In the genomic region with DNA sequence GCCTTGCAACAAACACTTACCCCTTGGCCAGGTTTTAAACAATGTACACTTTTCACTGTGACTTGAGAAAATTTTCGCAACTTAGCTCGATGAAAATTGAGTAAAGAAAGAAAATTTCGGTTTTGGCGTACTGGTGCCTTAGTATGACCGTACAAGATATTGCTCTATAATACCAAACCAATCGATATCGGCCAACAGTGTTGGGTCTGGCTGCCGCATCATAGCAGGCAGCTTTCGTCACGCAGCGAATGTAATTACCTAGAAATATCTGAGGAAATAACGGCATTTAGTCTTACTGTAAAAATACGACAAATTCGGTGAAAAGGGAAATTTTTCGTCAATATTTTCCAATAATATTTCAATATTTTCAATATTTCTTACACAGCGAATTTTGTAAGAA, we compare ENCODE assay signal across 1 fruit fly cellular context.
TF ChIP-seq lines count a peak whose summit lies in the region.

A gene (minus strand): TSS at position 174 of the 400 bp plus-strand sequence.

TF ChIP-seq in whole organism, embryonic, 481 proteins besides CTCF, POLR2A, EP300 and RAD21 (continued from another document and continues in another):
- TF ChIP-seq ttk (GFP tag; IDR thresholded peaks at IDR 0.05; lab: Robert Waterston, UW) = no peak
- TF ChIP-seq Abd-B (GFP tag; optimal IDR thresholded peaks at IDR 0.05; lab: Kevin White, UChicago) = peak; percentile 89
- 0 out of 2 replicates have a peak, but pooled peaks have one; percentile 33 for TF ChIP-seq Atf6 (GFP tag; IDR thresholded peaks at IDR 0.05; lab: Robert Waterston, UW)
- no peak for TF ChIP-seq Hmr (GFP tag; optimal IDR thresholded peaks at IDR 0.05; lab: Kevin White, UChicago)
- peak; percentile 76 for TF ChIP-seq MESR4 (GFP tag; optimal IDR thresholded peaks at IDR 0.05; lab: Kevin White, UChicago)
- no peak for TF ChIP-seq ash1 (GFP tag; optimal IDR thresholded peaks at IDR 0.05; lab: Kevin White, UChicago)
- TF ChIP-seq tup (GFP tag; optimal IDR thresholded peaks at IDR 0.05; lab: Kevin White, UChicago) = no peak
- TF ChIP-seq danr (GFP tag; IDR thresholded peaks at IDR 0.05; lab: Robert Waterston, UW) = no peak
- TF ChIP-seq CG6683 (GFP tag; optimal IDR thresholded peaks at IDR 0.05; lab: Kevin White, UChicago) = no peak
- no peak for TF ChIP-seq caup (GFP tag; optimal IDR thresholded peaks at IDR 0.05; lab: Kevin White, UChicago; ENCODE audit: severe bottlenecking)
- TF ChIP-seq CG9215 (GFP tag; IDR thresholded peaks at IDR 0.05; lab: Robert Waterston, UW) = no peak
- peak; percentile 54; the same call in 2 of the 3 replicates for TF ChIP-seq knrl (GFP tag; IDR thresholded peaks at IDR 0.05; lab: Robert Waterston, UW; ENCODE audit: partially characterized antibody)
- TF ChIP-seq CG42726 (GFP tag; IDR thresholded peaks at IDR 0.05; lab: Robert Waterston, UW; ENCODE audit: partially characterized antibody) = peak; percentile 63; the same call in 1 of the 2 replicates
- TF ChIP-seq CG2712 (tag; optimal IDR thresholded peaks at IDR 0.05; lab: Kevin White, UChicago) = peak; percentile 41
- no peak for TF ChIP-seq CG15479 (GFP tag; optimal IDR thresholded peaks at IDR 0.05; lab: Kevin White, UChicago)
- peak; percentile 59; the same call in 2 of the 3 replicates for TF ChIP-seq row (GFP tag; IDR thresholded peaks at IDR 0.05; lab: Robert Waterston, UW)
- peak; percentile 71 for TF ChIP-seq sens (GFP tag; lab: Kevin White, UChicago)
- TF ChIP-seq CG17802 (tag; optimal IDR thresholded peaks at IDR 0.05; lab: Kevin White, UChicago) = no peak
- TF ChIP-seq CG6175 (GFP tag; IDR thresholded peaks at IDR 0.05; lab: Robert Waterston, UW) = no peak
- no peak for TF ChIP-seq eve (GFP tag; optimal IDR thresholded peaks at IDR 0.05; lab: Kevin White, UChicago)
- TF ChIP-seq kay (GFP tag; optimal IDR thresholded peaks at IDR 0.05; lab: Kevin White, UChicago) = no peak
- TF ChIP-seq wdn (GFP tag; IDR thresholded peaks at IDR 0.05; lab: Robert Waterston, UW) = no peak
- peak; percentile 43 for TF ChIP-seq ewg (GFP tag; optimal IDR thresholded peaks at IDR 0.05; lab: Kevin White, UChicago)
- no peak for TF ChIP-seq jing (GFP tag; optimal IDR thresholded peaks at IDR 0.05; lab: Kevin White, UChicago)
- no peak for TF ChIP-seq pnt (GFP tag; optimal IDR thresholded peaks at IDR 0.05; lab: Kevin White, UChicago)
- peak; percentile 57 for TF ChIP-seq CG17829 (tag; optimal IDR thresholded peaks at IDR 0.05; lab: Kevin White, UChicago)
- TF ChIP-seq Nf-YA (GFP tag; IDR thresholded peaks at IDR 0.05; lab: Robert Waterston, UW) = no peak
- no peak for TF ChIP-seq dm (GFP tag; optimal IDR thresholded peaks at IDR 0.05; lab: Kevin White, UChicago)
- peak; percentile 31 for TF ChIP-seq Hr3 (GFP tag; optimal IDR thresholded peaks at IDR 0.05; lab: Kevin White, UChicago)
- TF ChIP-seq tgo (GFP tag; IDR thresholded peaks at IDR 0.05; lab: Robert Waterston, UW) = no peak
- TF ChIP-seq slou (GFP tag; optimal IDR thresholded peaks at IDR 0.05; lab: Kevin White, UChicago) = peak; percentile 35
- TF ChIP-seq amos (GFP tag; IDR thresholded peaks at IDR 0.05; lab: Robert Waterston, UW; ENCODE audit: partially characterized antibody) = peak; percentile 58
- TF ChIP-seq CG9437 (GFP tag; optimal IDR thresholded peaks at IDR 0.05; lab: Kevin White, UChicago) = no peak
- no peak for TF ChIP-seq pros (GFP tag; optimal IDR thresholded peaks at IDR 0.05; lab: Kevin White, UChicago)
- no peak for TF ChIP-seq seq (GFP tag; IDR thresholded peaks at IDR 0.05; lab: Robert Waterston, UW)
- TF ChIP-seq Sry-δ (GFP tag; optimal IDR thresholded peaks at IDR 0.05; lab: Kevin White, UChicago) = peak; percentile 69
- TF ChIP-seq CG10543 (GFP tag; optimal IDR thresholded peaks at IDR 0.05; lab: Kevin White, UChicago) = no peak
- no peak for TF ChIP-seq D19A (tag; optimal IDR thresholded peaks at IDR 0.05; lab: Kevin White, UChicago)
- TF ChIP-seq Atf-2 (GFP tag; optimal IDR thresholded peaks at IDR 0.05; lab: Kevin White, UChicago) = no peak
- TF ChIP-seq Meics (GFP tag; optimal IDR thresholded peaks at IDR 0.05; lab: Kevin White, UChicago) = peak; percentile 9
- peak; percentile 98 for TF ChIP-seq CG18011 (GFP tag; optimal IDR thresholded peaks at IDR 0.05; lab: Kevin White, UChicago)
- TF ChIP-seq Bdp1 (GFP tag; optimal IDR thresholded peaks at IDR 0.05; lab: Kevin White, UChicago) = no peak
- no peak for TF ChIP-seq CG6813 (GFP tag; optimal IDR thresholded peaks at IDR 0.05; lab: Kevin White, UChicago)
- no peak for TF ChIP-seq CG10431 (GFP tag; optimal IDR thresholded peaks at IDR 0.05; lab: Kevin White, UChicago)
- TF ChIP-seq Sry-β (GFP tag; optimal IDR thresholded peaks at IDR 0.05; lab: Kevin White, UChicago) = peak; percentile 71
- TF ChIP-seq tio (GFP tag; optimal IDR thresholded peaks at IDR 0.05; lab: Kevin White, UChicago) = no peak
- no peak for TF ChIP-seq MTF-1 (GFP tag; optimal IDR thresholded peaks at IDR 0.05; lab: Kevin White, UChicago; ENCODE audit: borderline replicate concordance)
- TF ChIP-seq Antp (GFP tag; optimal IDR thresholded peaks at IDR 0.05; lab: Kevin White, UChicago) = peak; percentile 38
- no peak for TF ChIP-seq Optix (GFP tag; IDR thresholded peaks at IDR 0.05; lab: Robert Waterston, UW)
- TF ChIP-seq dmrt99B (tag; optimal IDR thresholded peaks at IDR 0.05; lab: Kevin White, UChicago) = no peak
- peak; percentile 21 for TF ChIP-seq Mad (GFP tag; optimal IDR thresholded peaks at IDR 0.05; lab: Kevin White, UChicago)
- no peak for TF ChIP-seq en (GFP tag; optimal IDR thresholded peaks at IDR 0.05; lab: Kevin White, UChicago)
- TF ChIP-seq onecut (GFP tag; IDR thresholded peaks at IDR 0.05; lab: Robert Waterston, UW) = peak; percentile 93
- TF ChIP-seq lbe (GFP tag; optimal IDR thresholded peaks at IDR 0.05; lab: Kevin White, UChicago) = no peak
- TF ChIP-seq CG18476 (GFP tag; optimal IDR thresholded peaks at IDR 0.05; lab: Kevin White, UChicago) = no peak
- TF ChIP-seq CG4404 (GFP tag; IDR thresholded peaks at IDR 0.05; lab: Robert Waterston, UW) = no peak
- no peak for TF ChIP-seq lov (optimal IDR thresholded peaks at IDR 0.05; lab: Kevin White, UChicago)
- no peak for TF ChIP-seq lov (GFP tag; IDR thresholded peaks at IDR 0.05; lab: Robert Waterston, UW)
- TF ChIP-seq CG16815 (GFP tag; optimal IDR thresholded peaks at IDR 0.05; lab: Kevin White, UChicago) = no peak
- no peak for TF ChIP-seq Atf3 (GFP tag; optimal IDR thresholded peaks at IDR 0.05; lab: Kevin White, UChicago)
- TF ChIP-seq gce (GFP tag; IDR thresholded peaks at IDR 0.05; lab: Robert Waterston, UW) = no peak
- TF ChIP-seq CG17328 (GFP tag; IDR thresholded peaks at IDR 0.05; lab: Robert Waterston, UW) = no peak
- no peak for TF ChIP-seq Lpt (GFP tag; optimal IDR thresholded peaks at IDR 0.05; lab: Kevin White, UChicago)
- no peak for TF ChIP-seq unc-4 (GFP tag; IDR thresholded peaks at IDR 0.05; lab: Robert Waterston, UW; ENCODE audit: partially characterized antibody)
- no peak for TF ChIP-seq CG13123 (GFP tag; optimal IDR thresholded peaks at IDR 0.05; lab: Kevin White, UChicago)
- TF ChIP-seq disco-r (GFP tag; optimal IDR thresholded peaks at IDR 0.05; lab: Kevin White, UChicago) = no peak
- 0 out of 3 replicates have a peak, but pooled peaks have one; percentile 31 for TF ChIP-seq zen2 (GFP tag; IDR thresholded peaks at IDR 0.05; lab: Robert Waterston, UW; ENCODE audit: partially characterized antibody)
- peak; percentile 16; the same call in 1 of the 2 replicates for TF ChIP-seq CG3847 (GFP tag; IDR thresholded peaks at IDR 0.05; lab: Robert Waterston, UW)
- no peak for TF ChIP-seq maf-S (GFP tag; optimal IDR thresholded peaks at IDR 0.05; lab: Kevin White, UChicago)
- TF ChIP-seq crp (GFP tag; optimal IDR thresholded peaks at IDR 0.05; lab: Kevin White, UChicago) = no peak
- TF ChIP-seq Ssrp (tag; optimal IDR thresholded peaks at IDR 0.05; lab: Kevin White, UChicago) = no peak
- no peak for TF ChIP-seq nerfin-2 (GFP tag; IDR thresholded peaks at IDR 0.05; lab: Robert Waterston, UW; ENCODE audit: partially characterized antibody)
- TF ChIP-seq eyg (GFP tag; optimal IDR thresholded peaks at IDR 0.05; lab: Kevin White, UChicago) = no peak
- no peak for TF ChIP-seq Awh (GFP tag; IDR thresholded peaks at IDR 0.05; lab: Robert Waterston, UW)
- peak; percentile 94 for TF ChIP-seq gfzf (GFP tag; optimal IDR thresholded peaks at IDR 0.05; lab: Kevin White, UChicago)
- TF ChIP-seq stc (GFP tag; IDR thresholded peaks at IDR 0.05; lab: Robert Waterston, UW) = no peak
- no peak for TF ChIP-seq CG14050 (GFP tag; IDR thresholded peaks at IDR 0.05; lab: Robert Waterston, UW)
- TF ChIP-seq CG9876 (GFP tag; optimal IDR thresholded peaks at IDR 0.05; lab: Kevin White, UChicago) = peak; percentile 4
- TF ChIP-seq ems (GFP tag; optimal IDR thresholded peaks at IDR 0.05; lab: Kevin White, UChicago) = peak; percentile 3
- peak; percentile 62 for TF ChIP-seq YL-1 (GFP tag; optimal IDR thresholded peaks at IDR 0.05; lab: Kevin White, UChicago)
- TF ChIP-seq CG7963 (GFP tag; IDR thresholded peaks at IDR 0.05; lab: Robert Waterston, UW; ENCODE audit: partially characterized antibody) = no peak
- no peak for TF ChIP-seq CG11093 (GFP tag; IDR thresholded peaks at IDR 0.05; lab: Robert Waterston, UW)
- no peak for TF ChIP-seq CG10147 (GFP tag; optimal IDR thresholded peaks at IDR 0.05; lab: Kevin White, UChicago)
- TF ChIP-seq Ada2b (GFP tag; IDR thresholded peaks at IDR 0.05; lab: Robert Waterston, UW) = no peak
- TF ChIP-seq wor (GFP tag; IDR thresholded peaks at IDR 0.05; lab: Robert Waterston, UW) = no peak
- TF ChIP-seq CG3065 (GFP tag; optimal IDR thresholded peaks at IDR 0.05; lab: Kevin White, UChicago) = no peak
- no peak for TF ChIP-seq CG8478 (optimal IDR thresholded peaks at IDR 0.05; lab: Kevin White, UChicago)
- no peak for TF ChIP-seq pfk (GFP tag; optimal IDR thresholded peaks at IDR 0.05; lab: Kevin White, UChicago)
- TF ChIP-seq oc (tag; optimal IDR thresholded peaks at IDR 0.05; lab: Kevin White, UChicago) = no peak
- no peak for TF ChIP-seq CG10654 (GFP tag; optimal IDR thresholded peaks at IDR 0.05; lab: Kevin White, UChicago)
- TF ChIP-seq CG14860 (GFP tag; IDR thresholded peaks at IDR 0.05; lab: Robert Waterston, UW; ENCODE audit: partially characterized antibody) = no peak
- no peak for TF ChIP-seq Stat92E (GFP tag; optimal IDR thresholded peaks at IDR 0.05; lab: Kevin White, UChicago)
- TF ChIP-seq Neu2 (GFP tag; optimal IDR thresholded peaks at IDR 0.05; lab: Kevin White, UChicago; ENCODE audit: borderline replicate concordance) = peak; percentile 55
- TF ChIP-seq Trl (optimal IDR thresholded peaks at IDR 0.05; lab: Kevin White, UChicago) = no peak
- no peak for TF ChIP-seq Trl (GFP tag; optimal IDR thresholded peaks at IDR 0.05; lab: Kevin White, UChicago)
- TF ChIP-seq CG2116 (GFP tag; optimal IDR thresholded peaks at IDR 0.05; lab: Kevin White, UChicago) = peak; percentile 65
- TF ChIP-seq sna (GFP tag; IDR thresholded peaks at IDR 0.05; lab: Robert Waterston, UW; ENCODE audit: partially characterized antibody) = no peak
- no peak for TF ChIP-seq schlank (tag; optimal IDR thresholded peaks at IDR 0.05; lab: Kevin White, UChicago)
- TF ChIP-seq shn (GFP tag; optimal IDR thresholded peaks at IDR 0.05; lab: Kevin White, UChicago) = peak; percentile 12
- TF ChIP-seq CG11247 (GFP tag; IDR thresholded peaks at IDR 0.05; lab: Robert Waterston, UW) = no peak
- TF ChIP-seq CG7745 (tag; optimal IDR thresholded peaks at IDR 0.05; lab: Kevin White, UChicago) = no peak
- no peak for TF ChIP-seq Gsc (GFP tag; IDR thresholded peaks at IDR 0.05; lab: Robert Waterston, UW)
- no peak for TF ChIP-seq fd64A (GFP tag; optimal IDR thresholded peaks at IDR 0.05; lab: Kevin White, UChicago)
- peak; percentile 31 for TF ChIP-seq Sin3A (optimal IDR thresholded peaks at IDR 0.05; lab: Kevin White, UChicago)
- TF ChIP-seq Hr39 (optimal IDR thresholded peaks at IDR 0.05; lab: Kevin White, UChicago) = no peak
- no peak for TF ChIP-seq CG12104 (GFP tag; optimal IDR thresholded peaks at IDR 0.05; lab: Kevin White, UChicago)
- peak; percentile 55 for TF ChIP-seq Bgb (GFP tag; IDR thresholded peaks at IDR 0.05; lab: Robert Waterston, UW; ENCODE audit: partially characterized antibody)
- no peak for TF ChIP-seq bigmax (GFP tag; optimal IDR thresholded peaks at IDR 0.05; lab: Kevin White, UChicago)
- no peak for TF ChIP-seq nom (GFP tag; optimal IDR thresholded peaks at IDR 0.05; lab: Kevin White, UChicago)
- TF ChIP-seq CG4707 (GFP tag; optimal IDR thresholded peaks at IDR 0.05; lab: Kevin White, UChicago) = no peak
- no peak for TF ChIP-seq unpg (GFP tag; optimal IDR thresholded peaks at IDR 0.05; lab: Kevin White, UChicago)
- no peak for TF ChIP-seq Oli (tag; optimal IDR thresholded peaks at IDR 0.05; lab: Kevin White, UChicago)
- no peak for TF ChIP-seq Mes4 (GFP tag; optimal IDR thresholded peaks at IDR 0.05; lab: Kevin White, UChicago)
- peak; percentile 58 for TF ChIP-seq trem (tag; optimal IDR thresholded peaks at IDR 0.05; lab: Kevin White, UChicago)
- no peak for TF ChIP-seq scrt (GFP tag; optimal IDR thresholded peaks at IDR 0.05; lab: Kevin White, UChicago)
- no peak for TF ChIP-seq CG12744 (GFP tag; optimal IDR thresholded peaks at IDR 0.05; lab: Kevin White, UChicago)
- no peak for TF ChIP-seq her (GFP tag; optimal IDR thresholded peaks at IDR 0.05; lab: Kevin White, UChicago)
- no peak for TF ChIP-seq CG6854 (GFP tag; optimal IDR thresholded peaks at IDR 0.05; lab: Kevin White, UChicago)
- no peak for TF ChIP-seq ro (GFP tag; IDR thresholded peaks at IDR 0.05; lab: Robert Waterston, UW)
- TF ChIP-seq mam (GFP tag; optimal IDR thresholded peaks at IDR 0.05; lab: Kevin White, UChicago) = peak; percentile 34
- no peak for TF ChIP-seq ac (GFP tag; optimal IDR thresholded peaks at IDR 0.05; lab: Kevin White, UChicago)
- no peak for TF ChIP-seq CG14667 (GFP tag; IDR thresholded peaks at IDR 0.05; lab: Robert Waterston, UW)
- no peak for TF ChIP-seq ara (GFP tag; IDR thresholded peaks at IDR 0.05; lab: Robert Waterston, UW)
- no peak for TF ChIP-seq psq (GFP tag; optimal IDR thresholded peaks at IDR 0.05; lab: Kevin White, UChicago)
- TF ChIP-seq gsb-n (tag; optimal IDR thresholded peaks at IDR 0.05; lab: Kevin White, UChicago) = no peak
- no peak for TF ChIP-seq Kr (GFP tag; optimal IDR thresholded peaks at IDR 0.05; lab: Kevin White, UChicago)
- TF ChIP-seq CG3407 (GFP tag; optimal IDR thresholded peaks at IDR 0.05; lab: Kevin White, UChicago) = no peak
- TF ChIP-seq CG3281 (GFP tag; optimal IDR thresholded peaks at IDR 0.05; lab: Kevin White, UChicago) = no peak
- TF ChIP-seq CG10462 (GFP tag; optimal IDR thresholded peaks at IDR 0.05; lab: Kevin White, UChicago) = peak; percentile 57
- TF ChIP-seq CG12299 (tag; optimal IDR thresholded peaks at IDR 0.05; lab: Kevin White, UChicago) = no peak
- TF ChIP-seq jumu (GFP tag; optimal IDR thresholded peaks at IDR 0.05; lab: Kevin White, UChicago) = peak; percentile 32
